Worm (Caenorhabditis elegans) whole organism, L4/young adult: ENCODE measurements around the gene F26D11.13.
A peak's percentile ranks its signal among the peaks of the same experiment; 100 is the strongest.

Experiments
- W03F9.2 ChIP-seq: fragments of 150-350 bp; optimal IDR thresholded peaks from 2 replicates; lab custom pipeline; 2014; ENCODE audit warnings: missing biosample characterization, missing genetic modification characterization
- dao-5 ChIP-seq: sonication (generic microtip); optimal IDR thresholded peaks from 2 replicates; lab custom pipeline; 2016; ENCODE audit warnings: missing genotype, missing genetic modification characterization, moderate library complexity, missing compliant biosample characterization
- him-1 ChIP-seq: sonication (generic microtip); optimal IDR thresholded peaks from 2 replicates; lab custom pipeline; 2016; ENCODE audit warnings: missing genotype, missing genetic modification reagents, missing genetic modification characterization, missing compliant biosample characterization

F26D11.13 gene

DNA sequence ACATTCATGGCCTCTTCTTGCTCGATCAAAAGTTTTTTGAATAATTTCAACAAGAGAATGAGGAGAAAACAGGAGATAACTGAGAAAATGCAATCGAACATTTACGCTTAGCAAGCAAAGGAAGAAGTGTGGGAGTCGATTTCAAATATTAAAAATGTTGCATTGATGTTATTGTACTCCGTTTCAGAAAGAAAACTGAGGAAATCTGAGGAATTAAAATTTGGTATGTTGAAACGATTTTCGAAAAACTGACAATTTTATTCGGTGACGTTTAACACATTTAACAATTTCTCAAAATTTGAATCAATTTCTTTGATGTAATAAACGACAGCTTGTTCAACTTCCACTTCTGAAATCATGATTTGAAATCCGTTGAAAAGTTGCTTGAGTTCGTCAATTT lies at the start of gene F26D11.13:
F26D11.13 (minus strand) TSS at position 101 of the 400 bp plus-strand sequence.
- TF ChIP-seq W03F9.2 (tag; lab: Kevin White, UChicago) (no peak), him-1 (no peak)

DNA sequence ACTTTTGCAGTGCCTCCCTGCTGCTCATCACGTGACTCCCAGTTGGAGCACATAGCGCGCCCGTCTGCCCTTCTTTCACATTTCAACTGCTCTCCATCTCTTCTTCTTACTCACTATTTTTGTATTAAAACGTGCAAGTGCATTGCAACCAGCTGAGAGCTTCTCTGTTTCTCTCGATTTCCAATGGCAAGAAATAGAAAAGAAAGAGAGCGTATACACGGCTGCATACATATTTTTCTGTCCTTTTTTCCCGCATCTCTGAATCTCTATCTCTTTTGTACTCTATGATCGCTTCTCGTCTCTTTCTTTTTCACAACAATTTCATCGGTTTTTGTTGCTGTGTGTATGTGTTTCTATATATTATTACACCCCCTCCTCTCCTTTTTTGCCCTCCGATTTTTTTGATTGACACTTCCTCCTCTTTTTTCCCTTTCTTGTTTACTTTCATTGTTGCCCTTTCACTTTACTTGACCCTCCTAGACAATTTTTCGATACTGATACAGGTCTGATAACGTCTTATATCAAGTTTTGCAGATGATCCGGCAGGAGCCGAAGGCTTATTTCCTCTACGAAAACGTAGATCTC lies 46.6 kb upstream of the F26D11.13 start, which contains the start of gene Y97E10AR.1:
Y97E10AR.1 (plus strand) TSS at position 535 of the 585 bp plus-strand sequence.
- TF ChIP-seq him-1 (peak; percentile 90), W03F9.2 (tag; lab: Kevin White, UChicago) (peak; percentile 74), dao-5 (tag; lab: Kevin White, UChicago) (no peak)

DNA sequence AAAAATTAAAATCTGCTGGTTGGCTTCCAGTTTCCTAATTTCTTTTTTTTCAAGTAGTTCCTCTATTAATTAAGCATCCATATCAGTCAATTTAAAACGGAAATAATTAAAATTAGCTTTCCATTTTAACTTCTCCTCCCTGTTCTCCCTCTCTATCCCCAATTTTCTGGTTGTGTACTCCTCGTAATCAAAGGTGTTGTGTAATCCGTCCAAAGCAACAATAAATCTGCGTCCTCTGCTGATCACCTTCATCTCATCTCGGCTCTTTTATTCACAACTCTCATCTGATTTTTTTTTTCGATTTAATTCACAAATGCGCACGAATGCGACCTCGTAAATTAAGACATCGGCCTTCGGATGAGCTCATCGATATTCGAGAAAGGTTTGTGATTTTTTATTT lies 41.4 kb upstream of the F26D11.13 start, which contains the start of gene Y97E10AR.2:
Y97E10AR.2 (plus strand) TSS at position 301 of the 400 bp plus-strand sequence.
- TF ChIP-seq dao-5 (tag; lab: Kevin White, UChicago) = no peak
- TF ChIP-seq him-1 = no peak
- TF ChIP-seq W03F9.2 (tag; lab: Kevin White, UChicago) = no peak

DNA sequence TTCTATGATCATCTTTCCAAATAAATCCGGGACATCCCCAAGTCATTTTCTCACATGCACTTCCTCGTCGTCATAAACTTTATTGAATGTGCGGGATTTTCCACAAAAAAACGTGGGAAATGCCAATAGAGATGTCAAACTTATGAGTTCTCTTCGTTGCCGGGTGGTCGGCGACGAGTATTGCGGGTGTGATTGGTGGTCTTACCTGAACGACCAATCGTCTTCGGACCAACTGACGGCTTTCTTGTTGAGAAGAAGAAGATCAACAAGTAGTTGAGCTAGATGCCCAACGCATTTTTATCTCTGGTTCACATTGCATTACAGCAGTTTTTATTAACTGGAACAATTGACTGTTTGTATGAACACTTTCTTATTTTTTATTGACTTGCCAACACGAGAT lies 40.7 kb upstream of the F26D11.13 start:
- TF ChIP-seq dao-5 (tag; lab: Kevin White, UChicago) (no peak), him-1 (no peak)

DNA sequence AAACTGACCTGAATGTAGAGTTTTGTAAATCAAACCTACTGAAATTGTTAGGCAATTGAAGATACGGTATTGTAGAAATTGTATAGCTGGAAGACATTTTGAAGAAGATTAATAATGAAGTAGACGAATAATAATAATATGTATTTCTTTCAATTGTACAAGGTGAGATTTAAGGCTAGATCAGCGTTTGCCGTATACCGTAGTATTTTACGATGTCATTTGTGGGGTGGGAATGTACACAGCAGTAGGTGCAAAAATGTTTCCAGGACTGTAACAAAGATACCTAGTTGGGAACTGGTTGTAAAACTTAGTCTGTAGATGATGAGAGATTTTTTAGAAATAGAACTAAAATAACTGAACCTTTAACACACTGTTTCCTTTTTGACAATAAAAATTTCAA lies 40.1 kb upstream of the F26D11.13 start, which contains the start of gene ceh-76:
ceh-76 (minus strand) TSS at position 101 of the 400 bp plus-strand sequence.
- TF ChIP-seq him-1 (no peak), dao-5 (tag; lab: Kevin White, UChicago) (no peak), W03F9.2 (tag; lab: Kevin White, UChicago) (no peak)

DNA sequence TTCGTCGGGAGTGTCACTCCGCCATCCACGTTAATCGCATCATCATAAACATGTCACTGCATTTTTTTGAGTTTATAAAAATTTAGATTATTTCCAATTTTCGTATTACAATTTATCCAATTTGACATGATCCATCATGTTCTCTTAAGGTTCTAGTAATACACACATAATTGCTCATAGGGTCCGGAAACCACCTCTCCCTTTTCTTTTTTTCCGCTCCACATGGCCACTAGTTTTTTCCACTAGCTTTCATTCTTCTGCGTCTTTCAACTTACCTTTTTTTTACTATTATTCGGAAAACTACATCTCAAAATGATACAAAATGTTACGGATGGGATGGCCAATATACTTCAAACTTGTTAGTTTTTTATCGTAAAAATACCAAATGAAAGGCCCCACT lies 31.4 kb upstream of the F26D11.13 start, which contains the start of gene Y97E10AL.1:
Y97E10AL.1 (plus strand) TSS at position 301 of the 400 bp plus-strand sequence.
- TF ChIP-seq him-1 (no peak), W03F9.2 (tag; lab: Kevin White, UChicago) (no peak), dao-5 (tag; lab: Kevin White, UChicago) (no peak)

DNA sequence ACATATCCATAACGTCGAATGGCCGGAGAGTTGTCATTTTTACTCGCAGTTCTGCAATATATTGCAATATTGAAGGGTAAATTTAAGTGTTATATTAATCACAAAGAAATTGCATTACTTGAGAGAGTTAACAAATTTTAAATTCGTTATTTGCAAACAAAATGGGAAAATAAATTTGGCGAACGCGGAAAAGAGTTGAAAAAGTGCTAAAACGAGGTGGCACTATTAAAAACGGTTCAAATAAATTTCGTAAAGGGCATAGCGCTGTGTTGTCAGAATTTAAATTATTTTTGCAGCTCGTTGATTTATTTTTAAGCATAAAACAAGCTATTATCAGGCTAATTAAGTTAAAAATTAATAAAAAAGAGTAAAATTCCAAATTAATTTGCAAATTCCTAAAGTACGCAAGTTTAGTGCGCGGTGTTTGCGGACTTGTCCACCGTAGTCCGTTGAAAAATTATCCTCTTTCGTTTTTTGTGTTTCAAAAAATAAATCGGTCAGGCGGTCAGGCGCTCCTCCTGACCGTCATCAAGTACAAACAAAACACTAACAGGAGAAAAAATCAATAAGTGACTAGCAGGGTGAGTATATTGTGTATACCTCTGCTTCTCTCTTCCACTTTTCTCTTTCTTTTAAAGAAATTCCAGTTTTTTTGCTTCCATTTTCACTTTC lies 29.1 kb upstream of the F26D11.13 start, which contains the start of the genes natb-1 and abhd-12:
natb-1 (minus strand) TSS at position 51 of the 672 bp plus-strand sequence.
abhd-12 (plus strand) TSS at position 499 of the 672 bp plus-strand sequence.
- TF ChIP-seq W03F9.2 (tag; lab: Kevin White, UChicago) (peak; percentile 75), him-1 (no peak)

DNA sequence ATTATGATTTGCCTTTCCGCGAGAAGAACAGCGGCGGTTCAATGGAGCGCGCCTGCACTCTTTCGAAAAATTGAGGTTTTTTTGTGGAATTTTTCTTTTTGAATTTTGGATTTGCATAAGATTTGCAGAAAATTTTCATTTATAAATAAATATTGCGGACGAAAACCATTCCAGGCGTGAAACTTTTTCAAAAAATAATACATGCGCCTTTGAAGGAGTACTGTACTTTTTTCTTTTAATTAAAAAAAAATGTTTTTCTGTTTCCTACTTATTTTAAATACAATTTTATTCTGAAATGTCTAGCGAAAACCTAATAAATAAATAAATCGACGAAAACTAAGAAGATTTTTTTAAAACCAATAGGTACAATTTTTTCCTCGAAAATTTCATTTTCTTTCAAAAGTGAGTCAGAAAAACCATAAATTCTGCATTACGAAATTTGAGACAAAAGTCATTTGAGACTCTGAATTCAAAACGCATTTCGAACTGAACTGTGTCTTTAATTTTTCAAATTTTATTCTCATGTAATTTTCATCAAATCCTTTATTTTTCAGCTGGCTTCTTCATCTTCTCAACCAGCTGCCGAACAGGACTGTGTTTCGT lies 26.6 kb upstream of the F26D11.13 start, which contains the start of gene F26D11.1:
F26D11.1 (plus strand) TSS at position 553 of the 603 bp plus-strand sequence.
- TF ChIP-seq him-1 (no peak), W03F9.2 (tag; lab: Kevin White, UChicago) (no peak), dao-5 (tag; lab: Kevin White, UChicago) (no peak)

DNA sequence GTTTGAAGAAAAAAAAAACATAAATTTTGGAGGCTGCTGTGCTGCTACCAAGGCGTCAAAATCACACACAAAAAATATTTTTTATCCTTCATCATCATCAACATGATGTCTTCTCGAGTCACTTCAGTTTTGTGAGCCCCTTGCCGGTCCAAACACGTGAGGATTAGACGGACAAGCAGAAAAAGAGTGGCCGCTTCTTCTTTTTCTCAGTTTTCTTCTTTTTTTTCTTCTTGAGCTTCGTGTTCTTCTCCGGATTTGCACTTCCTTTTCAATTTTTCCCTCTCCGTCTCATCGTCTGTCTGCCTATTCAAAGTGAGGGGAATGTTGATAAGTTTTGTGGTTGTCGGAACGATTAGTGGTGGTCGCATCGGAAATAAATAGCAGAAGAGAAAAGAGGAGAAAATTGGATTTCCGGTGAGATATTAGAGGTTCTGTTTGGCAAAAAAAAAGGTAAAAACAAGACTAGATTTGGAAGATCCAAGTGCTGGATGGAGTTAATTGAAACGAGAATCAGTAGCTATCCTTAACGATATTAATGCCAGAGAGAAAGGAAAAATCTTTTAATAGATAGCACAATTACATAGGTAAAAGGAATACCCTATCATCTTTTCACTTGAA lies 26.0 kb upstream of the F26D11.13 start:
- peak; percentile 14 for TF ChIP-seq him-1
- no peak for TF ChIP-seq dao-5 (tag; lab: Kevin White, UChicago)
- TF ChIP-seq W03F9.2 (tag; lab: Kevin White, UChicago) = no peak

DNA sequence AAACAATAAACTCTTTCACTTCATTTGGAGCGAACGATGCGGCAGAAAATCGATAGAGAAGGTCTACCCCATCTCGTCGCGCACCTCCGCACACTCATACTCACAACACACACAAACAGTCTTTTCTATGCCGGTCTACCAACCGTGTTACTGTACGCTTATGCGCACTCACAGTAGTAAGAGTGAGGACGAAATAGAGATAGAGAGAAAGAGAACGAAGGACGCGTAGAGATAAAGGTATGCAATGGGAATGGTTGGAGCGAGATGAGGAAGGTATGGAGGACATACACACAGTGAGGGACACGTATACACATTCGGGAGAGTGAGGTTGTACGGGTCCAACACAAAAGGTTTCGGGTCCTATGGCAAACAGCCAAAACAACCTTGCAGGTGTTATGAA lies 24.3 kb upstream of the F26D11.13 start:
- TF ChIP-seq W03F9.2 (tag; lab: Kevin White, UChicago) (no peak), dao-5 (tag; lab: Kevin White, UChicago) (no peak), him-1 (no peak)

DNA sequence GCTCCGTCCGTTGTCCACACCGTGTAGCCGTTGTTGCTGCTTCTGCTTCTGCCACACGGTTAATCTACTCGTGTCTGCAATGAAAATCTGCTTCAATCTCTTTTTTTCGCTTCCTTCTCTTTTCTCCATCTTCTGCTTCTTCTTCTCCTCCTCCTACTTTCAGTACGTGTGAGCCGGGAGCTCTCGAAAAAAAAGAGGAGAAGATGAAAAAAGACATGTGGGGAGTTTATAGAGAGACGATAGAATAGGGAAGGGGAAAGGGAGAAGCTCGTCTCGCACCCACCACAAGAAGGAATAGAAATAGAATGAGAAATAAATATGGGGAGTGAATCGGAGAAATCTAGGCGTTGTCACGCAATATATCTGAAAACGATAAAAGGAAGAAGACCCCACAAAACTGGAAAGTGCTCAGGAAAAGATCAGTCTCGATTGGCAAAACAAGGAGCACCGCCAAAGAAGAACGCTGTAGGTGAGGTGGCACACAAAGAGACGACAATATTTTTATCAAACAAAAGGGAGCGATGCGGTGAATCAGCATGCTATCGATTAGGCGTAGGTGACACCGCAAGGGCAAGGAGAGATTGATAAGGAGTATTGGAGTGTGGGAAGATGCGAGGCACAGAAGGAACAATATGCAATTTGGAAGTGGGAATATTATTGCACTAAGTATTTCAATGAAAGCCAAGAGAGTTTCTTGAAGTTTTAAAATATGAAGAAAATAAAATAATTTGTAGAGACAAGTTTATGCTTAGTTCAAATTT lies 23.4 kb upstream of the F26D11.13 start, which contains the start of gene let-413:
let-413 (minus strand) TSS at position 76 of the 761 bp plus-strand sequence.
- TF ChIP-seq W03F9.2 (tag; lab: Kevin White, UChicago) (no peak), dao-5 (tag; lab: Kevin White, UChicago) (no peak), him-1 (no peak)

DNA sequence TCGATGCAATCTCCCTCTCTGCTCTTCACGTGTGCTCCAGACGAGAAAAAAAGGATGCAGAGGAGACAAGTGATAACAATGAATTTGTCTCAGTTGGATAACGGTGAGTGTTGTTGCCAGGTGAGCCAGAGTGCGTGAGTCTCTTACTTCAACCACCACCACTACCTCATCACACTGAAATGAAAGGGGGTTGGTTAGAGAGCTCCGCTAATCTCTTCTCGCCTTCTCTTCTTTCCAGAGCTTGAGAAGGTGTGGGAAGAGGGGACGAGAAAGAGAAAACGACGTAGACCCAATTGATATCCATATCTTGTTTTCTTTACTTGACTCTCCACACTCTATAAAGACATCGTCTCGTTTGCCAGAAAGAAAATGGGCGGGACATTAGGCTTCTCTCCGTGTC lies 16.9 kb upstream of the F26D11.13 start:
- TF ChIP-seq dao-5 (tag; lab: Kevin White, UChicago) (no peak), him-1 (no peak), W03F9.2 (tag; lab: Kevin White, UChicago) (no peak)

DNA sequence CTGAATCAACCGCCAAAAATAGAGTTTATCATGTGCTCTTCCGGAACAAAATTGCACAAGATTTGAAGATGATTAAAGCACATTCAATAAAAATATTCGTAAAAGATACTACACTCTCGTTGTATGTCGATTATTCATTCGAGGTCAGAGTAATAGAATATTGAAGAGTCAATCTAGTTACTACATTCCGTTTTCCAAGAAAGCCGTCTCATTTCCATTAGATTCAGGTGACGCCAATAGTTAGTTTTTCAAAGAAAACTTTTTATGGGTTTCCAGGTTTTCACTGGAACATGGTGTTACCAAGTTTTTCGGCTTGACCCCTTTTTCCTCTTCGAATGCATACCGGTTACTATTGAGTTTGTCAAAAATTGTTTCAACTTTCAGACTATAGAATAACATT lies 16.1 kb upstream of the F26D11.13 start:
- TF ChIP-seq dao-5 (tag; lab: Kevin White, UChicago) = no peak
- TF ChIP-seq him-1 = no peak
- no peak for TF ChIP-seq W03F9.2 (tag; lab: Kevin White, UChicago)
